Worm (Caenorhabditis elegans) whole organism, L4 larva: ENCODE data around the gene R10D12.10.

ENCODE experiments used
- F49E8.2 ChIP-seq: sonication (generic microtip); optimal IDR thresholded peaks from 2 replicates; lab custom pipeline; 2016; ENCODE audit warnings: missing compliant biosample characterization, mild to moderate bottlenecking, missing genetic modification characterization, borderline replicate concordance
- T20F7.1 ChIP-seq: fragments of 200-800 bp; sonication (Bioruptor generic); optimal IDR thresholded peaks from 2 replicates; lab custom pipeline; 2018; ENCODE audit warnings: mild to moderate bottlenecking, missing genetic modification characterization, missing compliant biosample characterization
- T26A8.4 ChIP-seq: fragments of 200-800 bp; sonication (Bioruptor generic); IDR thresholded peaks from 2 replicates; pipeline ENCODE4 v1.3.6; 2022; ENCODE audit warnings: missing genetic modification characterization, missing compliant biosample characterization
- Y48G9A.11 ChIP-seq: fragments of 200-800 bp; sonication (Bioruptor generic); IDR thresholded peaks from 2 replicates; pipeline ENCODE4 v1.3.6; 2022; ENCODE audit warnings: missing genetic modification reagents, missing genetic modification characterization, missing compliant biosample characterization
- aha-1 ChIP-seq: fragments of 150-350 bp; peaks from one replicate; lab custom pipeline; 2014; ENCODE audit warnings: missing biosample characterization, missing genetic modification characterization
- ama-1 ChIP-seq: fragments of 150-350 bp; optimal IDR thresholded peaks from 2 replicates; lab custom pipeline; 2014; ENCODE audit warnings: inconsistent platforms, mixed read lengths
- attf-4 ChIP-seq: sonication (generic microtip); optimal IDR thresholded peaks from 3 replicates; lab custom pipeline; 2017; ENCODE audit warnings: missing biosample characterization, missing genetic modification characterization
- ceh-32 ChIP-seq: sonication (generic microtip); optimal IDR thresholded peaks from 2 replicates; lab custom pipeline; 2016; ENCODE audit warnings: mild to moderate bottlenecking, missing genetic modification characterization, missing compliant biosample characterization; ENCODE audit not compliant: poor library complexity
- daf-12 ChIP-seq: fragments of 150-350 bp; optimal IDR thresholded peaks from 2 replicates; lab custom pipeline; 2014; ENCODE audit warnings: missing biosample characterization, missing genetic modification reagents, missing genetic modification characterization
- daf-16 ChIP-seq, 3 experiments: sonication (generic microtip); optimal IDR thresholded peaks; 2 replicates each; lab custom pipeline; 2016 to 2017; ENCODE audit warnings: missing genetic modification characterization in 3 of 3, missing genetic modification reagents in 3 of 3, mild to moderate bottlenecking in 2 of 3, missing compliant biosample characterization in 2 of 3, missing biosample characterization in 1 of 3, moderate library complexity in 1 of 3
- daf-19 ChIP-seq: fragments of 200-800 bp; sonication (Bioruptor generic); conservative IDR thresholded peaks from 2 replicates; pipeline ENCODE4 v1.3.6; 2022; ENCODE audit warnings: missing genetic modification characterization, missing compliant biosample characterization
- dmd-9 ChIP-seq: fragments of 200-800 bp; sonication (Bioruptor generic); IDR thresholded peaks from 2 replicates; pipeline ENCODE4 v1.3.6; 2022; ENCODE audit warnings: missing genetic modification reagents, missing genetic modification characterization, missing compliant biosample characterization
- dpl-1 ChIP-seq: fragments of 150-350 bp; optimal IDR thresholded peaks from 2 replicates; lab custom pipeline; 2014; ENCODE audit warnings: missing biosample characterization, missing genetic modification reagents, missing genetic modification characterization
- dve-1 ChIP-seq: sonication (generic microtip); optimal IDR thresholded peaks from 2 replicates; lab custom pipeline; 2017; ENCODE audit warnings: antibody characterized with exemption, mild to moderate bottlenecking, missing genetic modification characterization, missing compliant biosample characterization; ENCODE audit not compliant: insufficient read depth
- fos-1 ChIP-seq: fragments of 150-350 bp; optimal IDR thresholded peaks from 2 replicates; lab custom pipeline; 2014; ENCODE audit warnings: missing biosample characterization, missing genetic modification characterization
- hif-1 ChIP-seq, 2 experiments: sonication (generic microtip); optimal IDR thresholded peaks; 2 replicates each; lab custom pipeline; 2016 to 2017; ENCODE audit warnings: missing compliant biosample characterization in 2 of 2, missing genetic modification characterization in 2 of 2, missing genetic modification reagents in 2 of 2, missing genotype in 2 of 2, mild to moderate bottlenecking in 1 of 2
- hlh-30 ChIP-seq: sonication (generic microtip); optimal IDR thresholded peaks from 2 replicates; lab custom pipeline; 2017; ENCODE audit warnings: antibody characterized with exemption, mild to moderate bottlenecking, missing genetic modification characterization, missing compliant biosample characterization; ENCODE audit not compliant: insufficient read depth
- lin-1 ChIP-seq: fragments of 200-800 bp; sonication (Bioruptor generic); IDR thresholded peaks from 2 replicates; pipeline ENCODE4 v1.3.6; 2022; ENCODE audit warnings: missing genetic modification reagents, missing genetic modification characterization, missing compliant biosample characterization
- lin-13 ChIP-seq: fragments of 150-350 bp; optimal IDR thresholded peaks from 2 replicates; lab custom pipeline; 2014; ENCODE audit warnings: missing biosample characterization, missing genetic modification reagents, missing genetic modification characterization
- madf-9 ChIP-seq: fragments of 200-800 bp; sonication (Bioruptor generic); conservative IDR thresholded peaks from 2 replicates; pipeline ENCODE4 v1.3.6; 2022; ENCODE audit warnings: missing genetic modification reagents, missing genetic modification characterization, missing compliant biosample characterization
- mdl-1 ChIP-seq, 2 experiments: fragments of 150-350 bp in 1 of 2; sonication (generic microtip) in 1 of 2; optimal IDR thresholded peaks; 2 replicates each; lab custom pipeline; 2014 to 2017; ENCODE audit warnings: missing biosample characterization in 2 of 2, missing genetic modification characterization in 2 of 2
- mdt-29 ChIP-seq: fragments of 200-800 bp; sonication (Bioruptor generic); IDR thresholded peaks from 2 replicates; pipeline ENCODE4 v1.3.6; 2022; ENCODE audit warnings: missing genetic modification reagents, missing genetic modification characterization, missing compliant biosample characterization
- mep-1 ChIP-seq: fragments of 150-350 bp; sonication (generic microtip); optimal IDR thresholded peaks from 3 replicates; lab custom pipeline; 2014; ENCODE audit warnings: missing biosample characterization, missing genetic modification characterization
- mes-2 ChIP-seq: sonication (generic microtip); optimal IDR thresholded peaks from 2 replicates; lab custom pipeline; 2016; ENCODE audit warnings: missing genotype, mild to moderate bottlenecking, missing genetic modification characterization, missing compliant biosample characterization; ENCODE audit not compliant: poor library complexity, severe bottlenecking
- mxl-3 ChIP-seq: fragments of 200-800 bp; sonication (Bioruptor generic); optimal IDR thresholded peaks from 2 replicates; lab custom pipeline; 2018; ENCODE audit warnings: mild to moderate bottlenecking, missing genetic modification characterization, missing compliant biosample characterization
- nhr-237 ChIP-seq: sonication (generic microtip); optimal IDR thresholded peaks from 2 replicates; lab custom pipeline; 2017; ENCODE audit warnings: missing biosample characterization, missing genetic modification characterization
- nhr-42 ChIP-seq: fragments of 200-800 bp; sonication (Bioruptor generic); IDR thresholded peaks from 2 replicates; pipeline ENCODE4 v1.3.6; 2022; ENCODE audit warnings: missing genetic modification characterization, missing compliant biosample characterization
- nhr-76 ChIP-seq: fragments of 150-350 bp; optimal IDR thresholded peaks from 2 replicates; lab custom pipeline; 2014; ENCODE audit warnings: missing biosample characterization, missing genetic modification characterization
- php-3 ChIP-seq: fragments of 200-800 bp; sonication (Bioruptor generic); IDR thresholded peaks from 2 replicates; pipeline ENCODE4 v1.3.6; 2022; ENCODE audit warnings: missing genetic modification reagents, missing genetic modification characterization, missing compliant biosample characterization
- pqm-1 ChIP-seq: sonication (generic microtip); optimal IDR thresholded peaks from 2 replicates; lab custom pipeline; 2017; ENCODE audit warnings: missing biosample characterization, missing genetic modification characterization
- rbr-2 ChIP-seq: sonication (generic microtip); optimal IDR thresholded peaks from 2 replicates; lab custom pipeline; 2016; ENCODE audit warnings: missing genotype, missing genetic modification characterization, missing compliant biosample characterization
- saeg-2 ChIP-seq: fragments of 200-800 bp; sonication (Bioruptor generic); IDR thresholded peaks from 2 replicates; pipeline ENCODE4 v1.3.6; 2022; ENCODE audit warnings: missing genetic modification reagents, missing genetic modification characterization, missing compliant biosample characterization
- sdz-12 ChIP-seq: fragments of 200-800 bp; sonication (Bioruptor generic); optimal IDR thresholded peaks from 2 replicates; lab custom pipeline; 2018; ENCODE audit warnings: mild to moderate bottlenecking, missing genetic modification characterization, missing compliant biosample characterization
- set-16 ChIP-seq: fragments of 200-800 bp; sonication (Bioruptor generic); IDR thresholded peaks from 2 replicates; pipeline ENCODE4 v1.3.6; 2022; ENCODE audit warnings: missing genetic modification reagents, missing genetic modification characterization, missing compliant biosample characterization
- snpc-1.2 ChIP-seq: fragments of 200-800 bp; sonication (Bioruptor generic); IDR thresholded peaks from 2 replicates; pipeline ENCODE4 v1.3.6; 2022; ENCODE audit warnings: missing genetic modification reagents, missing genetic modification characterization, missing compliant biosample characterization
- spr-3 ChIP-seq: fragments of 200-800 bp; sonication (Bioruptor generic); optimal IDR thresholded peaks from 2 replicates; lab custom pipeline; 2018; ENCODE audit warnings: mild to moderate bottlenecking, missing genetic modification characterization, missing compliant biosample characterization
- unc-130 ChIP-seq: sonication (generic microtip); optimal IDR thresholded peaks from 2 replicates; lab custom pipeline; 2016; ENCODE audit warnings: missing genetic modification reagents, missing genetic modification characterization, missing compliant biosample characterization
- vab-7 ChIP-seq: fragments of 200-800 bp; sonication (Bioruptor generic); IDR thresholded peaks from 2 replicates; pipeline ENCODE4 v1.3.6; 2022; ENCODE audit warnings: missing genetic modification reagents, missing genetic modification characterization, missing compliant biosample characterization
- zfp-2 ChIP-seq: sonication (generic microtip); optimal IDR thresholded peaks from 2 replicates; lab custom pipeline; 2016; ENCODE audit warnings: mild to moderate bottlenecking, missing genetic modification characterization, missing compliant biosample characterization

R10D12.10 gene

ce11 chrV:13909400-13909799 is 48.7 kb downstream of the R10D12.10 start, which contains the start of gene C06B3.7 (continued):
- peak; percentile 92 for TF ChIP-seq php-3 (GFP tag; lab: Robert Waterston, UW)
- TF ChIP-seq dve-1: peak; percentile 95
- peak; percentile 47 for TF ChIP-seq mxl-3 (GFP tag; lab: Kevin White, UChicago)
- TF ChIP-seq mdt-29 (GFP tag; lab: Robert Waterston, UW): peak; percentile 78
- peak; percentile 90 for TF ChIP-seq mep-1 (tag; lab: Kevin White, UChicago)
- peak; percentile 36 to 93 for TF ChIP-seq mdl-1 (tag; optimal IDR thresholded peaks at IDR 0.05; lab: Kevin White, UChicago)
- TF ChIP-seq zfp-2 (tag; lab: Kevin White, UChicago): no peak
- peak; percentile 52 for TF ChIP-seq dpl-1 (GFP tag; lab: Kevin White, UChicago)

ce11 chrV:13908916-13909176 is 49.3 kb downstream of the R10D12.10 start, which contains the start of gene C06B3.6:
Gene C06B3.6 (minus strand): TSS chrV:13908967.
- TF ChIP-seq ama-1 (lab: Kevin White, UChicago): peak; percentile 64
- TF ChIP-seq saeg-2: no peak
- TF ChIP-seq pqm-1: no peak
- no peak for TF ChIP-seq nhr-76 (tag; lab: Kevin White, UChicago)
- TF ChIP-seq mep-1 (tag; lab: Kevin White, UChicago): no peak
- no peak for TF ChIP-seq lin-13 (GFP tag; lab: Kevin White, UChicago)
- no peak for TF ChIP-seq F49E8.2 (tag; lab: Kevin White, UChicago)
- TF ChIP-seq attf-4 (tag; lab: Kevin White, UChicago): no peak
- no peak for TF ChIP-seq spr-3 (GFP tag; lab: Kevin White, UChicago)
- TF ChIP-seq aha-1 (tag; lab: Kevin White, UChicago): peak; percentile 95
- TF ChIP-seq unc-130 (GFP tag; lab: Kevin White, UChicago): no peak
- TF ChIP-seq fos-1 (tag; lab: Kevin White, UChicago): no peak
- TF ChIP-seq mes-2: no peak
- no peak for TF ChIP-seq vab-7
- TF ChIP-seq set-16 (GFP tag; lab: Robert Waterston, UW): no peak
- TF ChIP-seq ceh-32 (tag; lab: Kevin White, UChicago): no peak
- no peak for TF ChIP-seq daf-12
- no peak for TF ChIP-seq hlh-30 (tag; lab: Kevin White, UChicago)
- 0 out of 2 replicates have a peak, but pooled peaks have one; percentile 6 for TF ChIP-seq madf-9 (GFP tag; lab: Robert Waterston, UW)
- no peak for TF ChIP-seq dmd-9 (GFP tag; lab: Robert Waterston, UW)
- TF ChIP-seq nhr-237 (tag; lab: Kevin White, UChicago): no peak
- TF ChIP-seq, all 104 proteins: peak for 3

ce11 chrV:13908120-13908915 is 49.8 kb downstream of the R10D12.10 start:
- 0 out of 2 replicates have a peak, but pooled peaks have one; percentile 6 for TF ChIP-seq lin-1 (GFP tag; lab: Robert Waterston, UW)
- 0 out of 2 replicates have a peak, but pooled peaks have one; percentile 24 for TF ChIP-seq Y48G9A.11 (GFP tag; lab: Robert Waterston, UW)
- TF ChIP-seq daf-16 (GFP tag; optimal IDR thresholded peaks at IDR 0.05; lab: Kevin White, UChicago): no peak
- peak; percentile 3 for TF ChIP-seq daf-16 (tag; optimal IDR thresholded peaks at IDR 0.05; lab: Kevin White, UChicago)
- peak; percentile 29 for TF ChIP-seq mes-2
- 0 out of 2 replicates have a peak, but pooled peaks have one; percentile 6 for TF ChIP-seq snpc-1.2 (GFP tag; lab: Robert Waterston, UW)
- TF ChIP-seq dpl-1 (GFP tag; lab: Kevin White, UChicago): no peak
- peak in 1 of 2 experiments; percentile 18 for TF ChIP-seq hif-1 (tag; optimal IDR thresholded peaks at IDR 0.05; lab: Kevin White, UChicago)
- TF ChIP-seq daf-19: no peak
- peak; percentile 31 for TF ChIP-seq T20F7.1 (GFP tag; lab: Kevin White, UChicago)
- peak; percentile 7 for TF ChIP-seq T26A8.4 (GFP tag; lab: Robert Waterston, UW)
- peak; percentile 72 for TF ChIP-seq aha-1 (tag; lab: Kevin White, UChicago)
- TF ChIP-seq sdz-12 (GFP tag; lab: Kevin White, UChicago): peak; percentile 60
- no peak for TF ChIP-seq nhr-42 (GFP tag; lab: Robert Waterston, UW)
- TF ChIP-seq php-3 (GFP tag; lab: Robert Waterston, UW): no peak
- no peak for TF ChIP-seq rbr-2 (tag; lab: Kevin White, UChicago)
- no peak for TF ChIP-seq daf-12
